Worm (Caenorhabditis elegans): ENCODE measurements around the gene C07G2.5.

DNA sequence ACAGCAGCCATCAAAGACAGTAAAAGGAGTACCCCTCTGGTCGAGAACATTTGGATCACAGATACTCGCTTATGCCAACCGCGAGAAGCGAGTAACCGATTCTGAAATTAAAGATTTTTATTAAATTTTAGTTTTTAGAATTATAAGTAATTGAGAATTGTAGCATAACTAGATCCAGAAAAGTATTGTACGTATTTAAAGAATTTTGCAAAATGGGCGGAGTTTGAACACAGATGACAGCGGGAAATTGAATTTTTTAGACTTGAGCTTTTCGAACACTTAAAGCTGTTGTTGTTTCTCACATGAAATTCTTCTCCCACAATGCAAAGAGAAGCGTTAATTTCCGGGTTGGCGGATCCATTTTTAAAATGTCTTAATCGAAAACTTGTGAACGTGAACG lies 21.4 kb downstream of the C07G2.5 start, which contains the start of gene ins-17:
- no peak for TF ChIP-seq egl-27 (tag; optimal IDR thresholded peaks at IDR 0.05)
- no peak for TF ChIP-seq sea-2 (GFP tag; optimal IDR thresholded peaks at IDR 0.05)
- TF ChIP-seq nhr-11 (tag; optimal IDR thresholded peaks at IDR 0.05): no peak
- TF ChIP-seq tbx-2 (tag; optimal IDR thresholded peaks at IDR 0.05): no peak
- TF ChIP-seq egl-5 (tag; optimal IDR thresholded peaks at IDR 0.05): no peak
- TF ChIP-seq fkh-10 (GFP tag; optimal IDR thresholded peaks at IDR 0.05): no peak
- no peak for TF ChIP-seq ceh-28 (tag; optimal IDR thresholded peaks at IDR 0.05)
- no peak for TF ChIP-seq lin-15B (tag; optimal IDR thresholded peaks at IDR 0.05)
- no peak for TF ChIP-seq jun-1 (tag; optimal IDR thresholded peaks at IDR 0.05)
- TF ChIP-seq pqm-1 (tag; optimal IDR thresholded peaks at IDR 0.05): no peak
- no peak for TF ChIP-seq nhr-237 (tag; optimal IDR thresholded peaks at IDR 0.05)
